Worm (Caenorhabditis elegans): ENCODE results near the gene psmd-9.
A peak's percentile ranks its signal among the peaks of the same experiment; 100 is the strongest.

- TF ChIP-seq snpc-1.3 (tag; optimal IDR thresholded peaks at IDR 0.05; ENCODE audit: insufficient read depth) (no peak), sea-2 (GFP tag; IDR thresholded peaks at IDR 0.05) (no peak), snpc-1.1 (tag; optimal IDR thresholded peaks at IDR 0.05; ENCODE audit: insufficient read depth) (no peak), egl-18 (GFP tag; IDR thresholded peaks at IDR 0.05) (no peak), F33H1.4 (GFP tag; IDR thresholded peaks at IDR 0.05) (peak; percentile 82), efl-1 (GFP tag; optimal IDR thresholded peaks at IDR 0.05) (peak; percentile 15), F37B4.10 (GFP tag; IDR thresholded peaks at IDR 0.05) (no peak), unc-62 (GFP tag; optimal IDR thresholded peaks at IDR 0.05) (no peak), lin-35 (GFP tag; optimal IDR thresholded peaks at IDR 0.05) (no peak), attf-3 (GFP tag; conservative IDR thresholded peaks at IDR 0.05) (no peak)
Measured at ce11 chrII:6860043-6860442, 41.9 kb upstream of the psmd-9 start.

All from whole organism, young adult.